Worm (Caenorhabditis elegans): ENCODE measurements around the gene C48B4.9.

ce11 chrIII:9582240-9582639, 19.1 kb upstream of the C48B4.9 start, which contains the start of gene C48B4.3:
- no peak for TF ChIP-seq ztf-11 (tag; optimal IDR thresholded peaks at IDR 0.05)
- TF ChIP-seq nhr-237 (tag; optimal IDR thresholded peaks at IDR 0.05), result no peak
- no peak for TF ChIP-seq cnd-1 (tag; optimal IDR thresholded peaks at IDR 0.05)
- TF ChIP-seq lin-32 (GFP tag; optimal IDR thresholded peaks at IDR 0.05), result no peak
- TF ChIP-seq nhr-76 (tag; optimal IDR thresholded peaks at IDR 0.05), result no peak
- no peak for TF ChIP-seq unc-39 (tag; optimal IDR thresholded peaks at IDR 0.05)
- TF ChIP-seq elt-1 (tag; optimal IDR thresholded peaks at IDR 0.05; ENCODE audit: borderline replicate concordance, insufficient read depth), result no peak
- no peak for TF ChIP-seq unc-62 (GFP tag; optimal IDR thresholded peaks at IDR 0.05)
- no peak for TF ChIP-seq snpc-4 (tag; optimal IDR thresholded peaks at IDR 0.05)
- no peak for TF ChIP-seq ceh-43 (GFP tag; optimal IDR thresholded peaks at IDR 0.05)
- no peak for TF ChIP-seq ces-1 (GFP tag; optimal IDR thresholded peaks at IDR 0.05)
- TF ChIP-seq pha-4 (tag; optimal IDR thresholded peaks at IDR 0.05), result no peak
- TF ChIP-seq lin-13 (tag; optimal IDR thresholded peaks at IDR 0.05), result no peak
- no peak for TF ChIP-seq flh-1 (GFP tag; optimal IDR thresholded peaks at IDR 0.05)
